Fruit fly (Drosophila melanogaster) whole organism, prepupa: ENCODE results near the gene CG31050.

ENCODE experiments used
- Blimp-1 ChIP-seq: fragments of 200-800 bp; sonication (Bioruptor generic); optimal IDR thresholded peaks from 3 replicates; lab custom pipeline; 2017; ENCODE audit warnings: missing biosample characterization, missing genetic modification characterization, mild to moderate bottlenecking, moderate library complexity, missing genetic modification reagents
- CG10631 ChIP-seq: fragments of 200-800 bp; sonication (Bioruptor generic); optimal IDR thresholded peaks from 2 replicates; lab custom pipeline; 2016; ENCODE audit warnings: missing biosample characterization, missing genetic modification characterization
- CG10669 ChIP-seq: fragments of 200-800 bp; sonication (Bioruptor generic); optimal IDR thresholded peaks from 3 replicates; lab custom pipeline; 2018; ENCODE audit warnings: missing biosample characterization, mild to moderate bottlenecking, missing genetic modification characterization, moderate library complexity
- CG11294 ChIP-seq: fragments of 200-800 bp; sonication (Bioruptor generic); IDR thresholded peaks from 2 replicates; pipeline ENCODE4 v1.3.6; 2022; ENCODE audit warnings: missing biosample characterization, missing genetic modification characterization
- CG11762 ChIP-seq: fragments of 200-800 bp; sonication (Bioruptor generic); optimal IDR thresholded peaks from 3 replicates; lab custom pipeline; 2016; ENCODE audit warnings: missing biosample characterization, missing genetic modification characterization; ENCODE audit not compliant: insufficient read depth
- CG11902 ChIP-seq: fragments of 200-800 bp; sonication (Bioruptor generic); optimal IDR thresholded peaks from 3 replicates; lab custom pipeline; 2016; ENCODE audit warnings: missing biosample characterization, missing genetic modification characterization
- CG15336 ChIP-seq: fragments of 200-800 bp; sonication (Bioruptor generic); IDR thresholded peaks from 2 replicates; pipeline ENCODE4 v1.3.6; 2022; ENCODE audit warnings: missing biosample characterization, missing genetic modification characterization
- CG1621 ChIP-seq: fragments of 200-800 bp; sonication (Bioruptor generic); optimal IDR thresholded peaks from 3 replicates; lab custom pipeline; 2018; ENCODE audit warnings: missing biosample characterization, mild to moderate bottlenecking, missing genetic modification characterization
- CG3032 ChIP-seq: fragments of 200-800 bp; optimal IDR thresholded peaks from 2 replicates; lab custom pipeline; 2019; ENCODE audit warnings: missing biosample characterization, mild to moderate bottlenecking, missing genetic modification characterization, moderate library complexity
- CG32006 ChIP-seq: fragments of 200-800 bp; sonication (Bioruptor generic); optimal IDR thresholded peaks from 3 replicates; lab custom pipeline; 2017; ENCODE audit warnings: missing biosample characterization, mild to moderate bottlenecking, missing genetic modification characterization
- CG34406 ChIP-seq: fragments of 200-800 bp; sonication (Bioruptor generic); optimal IDR thresholded peaks from 3 replicates; lab custom pipeline; 2016; ENCODE audit warnings: missing biosample characterization, missing genetic modification characterization
- CG3919 ChIP-seq: fragments of 200-800 bp; sonication (Bioruptor generic); optimal IDR thresholded peaks from 3 replicates; lab custom pipeline; 2016; ENCODE audit warnings: missing biosample characterization, missing genetic modification characterization
- CG4318 ChIP-seq: fragments of 200-800 bp; sonication (Bioruptor generic); optimal IDR thresholded peaks from 3 replicates; lab custom pipeline; 2017; ENCODE audit warnings: missing biosample characterization, mild to moderate bottlenecking, missing genetic modification characterization
- CG6163 ChIP-seq: fragments of 200-800 bp; sonication (Bioruptor generic); IDR thresholded peaks from 3 replicates; pipeline ENCODE4 v1.3.6; 2022; ENCODE audit warnings: missing biosample characterization, missing genetic modification characterization
- CG6276 ChIP-seq: fragments of 200-800 bp; sonication (Bioruptor generic); optimal IDR thresholded peaks from 2 replicates; lab custom pipeline; 2017; ENCODE audit warnings: missing biosample characterization, mild to moderate bottlenecking, missing genetic modification characterization
- CG6792 ChIP-seq: fragments of 200-800 bp; sonication (Bioruptor generic); optimal IDR thresholded peaks from 3 replicates; lab custom pipeline; 2016; ENCODE audit warnings: missing biosample characterization, missing genetic modification characterization
- CG6808 ChIP-seq: fragments of 200-800 bp; sonication (Bioruptor generic); optimal IDR thresholded peaks from 3 replicates; lab custom pipeline; 2017; ENCODE audit warnings: missing biosample characterization, missing genetic modification characterization, mild to moderate bottlenecking, moderate library complexity, missing genetic modification reagents
- CG6854 ChIP-seq: fragments of 200-800 bp; sonication (Bioruptor generic); optimal IDR thresholded peaks from 2 replicates; lab custom pipeline; 2017; ENCODE audit warnings: missing biosample characterization, mild to moderate bottlenecking, missing genetic modification characterization
- CG7368 ChIP-seq: fragments of 200-800 bp; sonication (Bioruptor generic); optimal IDR thresholded peaks from 3 replicates; lab custom pipeline; 2016; ENCODE audit warnings: missing biosample characterization, missing genetic modification characterization
- CG8119 ChIP-seq: fragments of 200-800 bp; sonication (Bioruptor generic); IDR thresholded peaks from 3 replicates; pipeline ENCODE4 v1.3.6; 2022; ENCODE audit warnings: missing biosample characterization, missing genetic modification characterization
- CG8319 ChIP-seq: fragments of 200-800 bp; sonication (Bioruptor generic); optimal IDR thresholded peaks from 3 replicates; lab custom pipeline; 2016; ENCODE audit warnings: missing biosample characterization, missing genetic modification characterization
- CG8632 ChIP-seq: fragments of 200-800 bp; sonication (Bioruptor generic); optimal IDR thresholded peaks from 3 replicates; lab custom pipeline; 2016; ENCODE audit warnings: missing biosample characterization, missing genetic modification characterization
- Eip75B ChIP-seq: fragments of 200-800 bp; sonication (Bioruptor generic); optimal IDR thresholded peaks from 3 replicates; lab custom pipeline; 2016; ENCODE audit warnings: missing biosample characterization, missing genetic modification characterization
- Eip78C ChIP-seq: fragments of 200-800 bp; sonication (Bioruptor generic); peaks from one replicate; lab custom pipeline; 2016; ENCODE audit warnings: missing biosample characterization, missing genetic modification characterization
- Eip93F ChIP-seq: fragments of 200-800 bp; sonication (Bioruptor generic); optimal IDR thresholded peaks from 2 replicates; lab custom pipeline; 2016; ENCODE audit warnings: missing biosample characterization, mild to moderate bottlenecking, missing genetic modification characterization
- Ets21C ChIP-seq: fragments of 200-800 bp; sonication (Bioruptor generic); optimal IDR thresholded peaks from 3 replicates; lab custom pipeline; 2016; ENCODE audit warnings: missing biosample characterization, missing genetic modification characterization
- Hr38 ChIP-seq: sonication (Bioruptor generic); optimal IDR thresholded peaks from 2 replicates; lab custom pipeline; 2016; ENCODE audit warnings: missing biosample characterization, missing genetic modification characterization
- Hr39 ChIP-seq: fragments of 200-800 bp; sonication (Bioruptor generic); optimal IDR thresholded peaks from 2 replicates; lab custom pipeline; 2016; ENCODE audit warnings: missing biosample characterization, missing genetic modification characterization
- Lpt ChIP-seq: fragments of 200-800 bp; sonication (Bioruptor generic); optimal IDR thresholded peaks from 3 replicates; lab custom pipeline; 2016; ENCODE audit warnings: missing biosample characterization, missing genetic modification characterization
- Met ChIP-seq: fragments of 200-800 bp; sonication (Bioruptor generic); optimal IDR thresholded peaks from 3 replicates; lab custom pipeline; 2016; ENCODE audit warnings: missing biosample characterization, missing genetic modification characterization
- OdsH ChIP-seq: fragments of 200-800 bp; sonication (Bioruptor generic); optimal IDR thresholded peaks from 3 replicates; lab custom pipeline; 2016; ENCODE audit warnings: missing biosample characterization, missing genetic modification characterization
- Sox102F ChIP-seq: fragments of 200-800 bp; sonication (Bioruptor generic); optimal IDR thresholded peaks from 2 replicates; lab custom pipeline; 2016; ENCODE audit warnings: missing biosample characterization, mild to moderate bottlenecking, missing genetic modification characterization
- Sox14 ChIP-seq: fragments of 200-800 bp; sonication (Bioruptor generic); optimal IDR thresholded peaks from 3 replicates; lab custom pipeline; 2016; ENCODE audit warnings: missing biosample characterization, missing genetic modification characterization
- Sox15 ChIP-seq: fragments of 200-800 bp; sonication (Bioruptor generic); optimal IDR thresholded peaks from 3 replicates; lab custom pipeline; 2016; ENCODE audit warnings: missing biosample characterization, missing genetic modification characterization
- achi ChIP-seq: fragments of 200-800 bp; sonication (Bioruptor generic); optimal IDR thresholded peaks from 3 replicates; lab custom pipeline; 2016; ENCODE audit warnings: missing biosample characterization, missing genetic modification characterization
- acj6 ChIP-seq: fragments of 200-800 bp; sonication (Bioruptor generic); optimal IDR thresholded peaks from 3 replicates; lab custom pipeline; 2016; ENCODE audit warnings: missing biosample characterization, missing genetic modification characterization
- cyc ChIP-seq: fragments of 200-800 bp; sonication (Bioruptor generic); optimal IDR thresholded peaks from 3 replicates; lab custom pipeline; 2016; ENCODE audit warnings: missing biosample characterization, missing genetic modification characterization
- dac ChIP-seq: fragments of 200-800 bp; sonication (Bioruptor generic); optimal IDR thresholded peaks from 2 replicates; lab custom pipeline; 2017; ENCODE audit warnings: missing biosample characterization, mild to moderate bottlenecking, missing genetic modification characterization
- dsx ChIP-seq: fragments of 200-800 bp; optimal IDR thresholded peaks from 3 replicates; lab custom pipeline; 2019; ENCODE audit warnings: missing biosample characterization, mild to moderate bottlenecking, missing genetic modification characterization, moderate library complexity; ENCODE audit not compliant: poor library complexity, severe bottlenecking
- fd59A ChIP-seq: fragments of 200-800 bp; sonication (Bioruptor generic); optimal IDR thresholded peaks from 2 replicates; lab custom pipeline; 2017; ENCODE audit warnings: missing biosample characterization, mild to moderate bottlenecking, missing genetic modification characterization, missing genetic modification reagents
- fd85E ChIP-seq: fragments of 200-800 bp; sonication (Bioruptor generic); optimal IDR thresholded peaks from 3 replicates; lab custom pipeline; 2016; ENCODE audit warnings: missing biosample characterization, missing genetic modification characterization
- fkh ChIP-seq: fragments of 200-800 bp; sonication (Bioruptor generic); optimal IDR thresholded peaks from 3 replicates; lab custom pipeline; 2017; ENCODE audit warnings: missing biosample characterization, mild to moderate bottlenecking, missing genetic modification characterization, moderate library complexity
- net ChIP-seq: fragments of 200-800 bp; sonication (Bioruptor generic); optimal IDR thresholded peaks from 3 replicates; lab custom pipeline; 2016; ENCODE audit warnings: missing biosample characterization, missing genetic modification characterization
- pdm3 ChIP-seq: fragments of 200-800 bp; sonication (Bioruptor generic); optimal IDR thresholded peaks from 3 replicates; lab custom pipeline; 2016; ENCODE audit warnings: missing biosample characterization, missing genetic modification characterization
- ss ChIP-seq, 2 experiments: fragments of 200-800 bp; sonication (Bioruptor generic); optimal IDR thresholded peaks; 2 replicates in 1 of 2; 3 replicates in 1 of 2; lab custom pipeline; 2017 to 2018; ENCODE audit warnings: mild to moderate bottlenecking in 2 of 2, missing biosample characterization in 2 of 2, missing genetic modification characterization in 2 of 2, moderate library complexity in 1 of 2
- svp ChIP-seq: fragments of 200-800 bp; sonication (Bioruptor generic); peaks from one replicate; lab custom pipeline; 2016; ENCODE audit warnings: missing biosample characterization, missing genetic modification characterization
- topi ChIP-seq: fragments of 200-800 bp; sonication (Bioruptor generic); optimal IDR thresholded peaks from 3 replicates; lab custom pipeline; 2016; ENCODE audit warnings: missing biosample characterization, missing genetic modification characterization
- vri ChIP-seq: fragments of 200-800 bp; sonication (Bioruptor generic); optimal IDR thresholded peaks from 3 replicates; lab custom pipeline; 2016; ENCODE audit warnings: missing biosample characterization, mild to moderate bottlenecking, missing genetic modification characterization

The CG31050 gene

dm6 chr3R:28674788-28675187, 24.5 kb upstream of the CG31050 start, which contains the start of gene snu:
TSS of gene snu (plus strand) at chr3R:28675041.
- TF ChIP-seq fd85E (GFP tag; lab: Kevin White, UChicago) (no peak), CG6808 (no peak), Hr39 (no peak), net (GFP tag; lab: Kevin White, UChicago) (no peak), Blimp-1 (peak; percentile 53), CG4318 (GFP tag; lab: Kevin White, UChicago) (no peak), CG6163 (GFP tag; lab: Robert Waterston, UW) (0 out of 3 replicates have a peak, but pooled peaks have one; percentile 28), dac (no peak), Hr38 (no peak), Lpt (no peak), svp (GFP tag; lab: Kevin White, UChicago) (no peak), fkh (no peak), CG11762 (no peak), CG3032 (tag; lab: Kevin White, UChicago) (no peak), OdsH (GFP tag; lab: Kevin White, UChicago) (no peak), CG15336 (GFP tag; lab: Robert Waterston, UW) (no peak), dsx (peak; percentile 33), CG11902 (GFP tag; lab: Kevin White, UChicago) (no peak), CG3919 (GFP tag; lab: Kevin White, UChicago) (no peak), Eip75B (GFP tag; lab: Kevin White, UChicago) (no peak), achi (GFP tag; lab: Kevin White, UChicago) (no peak), CG11294 (no peak), pdm3 (GFP tag; lab: Kevin White, UChicago) (no peak), Eip78C (GFP tag; lab: Kevin White, UChicago) (peak; percentile 33), acj6 (GFP tag; lab: Kevin White, UChicago) (no peak), CG1621 (tag; lab: Kevin White, UChicago) (peak; percentile 6), ss (GFP tag; optimal IDR thresholded peaks at IDR 0.05; lab: Kevin White, UChicago) (peak in 1 of 2 experiments; percentile 30), CG6854 (GFP tag; lab: Kevin White, UChicago) (peak; percentile 41), CG8119 (GFP tag; lab: Robert Waterston, UW) (no peak)
- TF ChIP-seq, all 60 proteins: peak for 7

DNA sequence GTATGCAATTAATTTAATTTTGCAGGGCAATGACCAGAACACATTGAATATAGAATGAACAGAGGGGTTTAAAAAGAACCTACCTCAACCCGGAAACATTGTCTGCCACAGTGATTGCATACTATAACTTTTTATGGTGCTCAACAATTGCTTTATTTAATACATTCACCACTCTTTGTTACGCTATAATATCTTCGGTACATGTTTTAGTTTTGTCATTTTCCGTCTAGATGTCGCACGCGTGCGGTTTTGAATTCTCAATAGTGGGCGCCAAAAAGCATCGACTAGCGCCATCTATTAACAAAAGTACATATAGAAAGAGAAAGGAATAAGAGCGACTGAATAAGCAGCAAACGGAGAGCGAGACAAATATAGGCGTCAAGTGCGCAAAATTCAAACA, 21.9 kb upstream of the CG31050 start:
- TF ChIP-seq pdm3 (GFP tag; lab: Kevin White, UChicago), result peak; percentile 82
- TF ChIP-seq CG7368, result peak; percentile 40
- TF ChIP-seq CG8119 (GFP tag; lab: Robert Waterston, UW), result peak; percentile 19; the same call in 1 of the 3 replicates
- TF ChIP-seq CG32006 (GFP tag; lab: Kevin White, UChicago), result peak; percentile 40
- TF ChIP-seq CG8319 (GFP tag; lab: Kevin White, UChicago), result peak; percentile 26
- peak; percentile 31 for TF ChIP-seq CG4318 (GFP tag; lab: Kevin White, UChicago)
- no peak for TF ChIP-seq CG6276 (GFP tag; lab: Kevin White, UChicago)
- no peak for TF ChIP-seq CG15336 (GFP tag; lab: Robert Waterston, UW)
- peak; percentile 40 for TF ChIP-seq Ets21C
- TF ChIP-seq CG6792, result peak; percentile 57
- TF ChIP-seq ss (GFP tag; optimal IDR thresholded peaks at IDR 0.05; lab: Kevin White, UChicago), result peak in 1 of 2 experiments; percentile 5
- TF ChIP-seq topi (GFP tag; lab: Kevin White, UChicago), result peak; percentile 47
- no peak for TF ChIP-seq CG34406 (GFP tag; lab: Kevin White, UChicago)
- peak; percentile 39 for TF ChIP-seq CG6808
- TF ChIP-seq vri (GFP tag; lab: Kevin White, UChicago), result peak; percentile 50
- no peak for TF ChIP-seq CG8632 (GFP tag; lab: Kevin White, UChicago)
- peak; percentile 66 for TF ChIP-seq OdsH (GFP tag; lab: Kevin White, UChicago)
- TF ChIP-seq CG10631, result peak; percentile 18
- peak; percentile 44 for TF ChIP-seq CG11762
- no peak for TF ChIP-seq Eip93F (GFP tag; lab: Kevin White, UChicago)
- TF ChIP-seq Sox102F, result peak; percentile 48
- TF ChIP-seq net (GFP tag; lab: Kevin White, UChicago), result peak; percentile 67
- no peak for TF ChIP-seq fd59A
- peak; percentile 64 for TF ChIP-seq CG10669 (GFP tag; lab: Kevin White, UChicago)
- peak; percentile 51 for TF ChIP-seq CG1621 (tag; lab: Kevin White, UChicago)
- peak; percentile 64 for TF ChIP-seq Met (GFP tag; lab: Kevin White, UChicago)
- TF ChIP-seq dac, result peak; percentile 72
- peak; percentile 54; the same call in 2 of the 3 replicates for TF ChIP-seq CG6163 (GFP tag; lab: Robert Waterston, UW)
- TF ChIP-seq Eip78C (GFP tag; lab: Kevin White, UChicago), result peak; percentile 89
- peak; percentile 85 for TF ChIP-seq Sox14 (GFP tag; lab: Kevin White, UChicago)
- TF ChIP-seq dsx, result peak; percentile 65
- peak; percentile 26 for TF ChIP-seq achi (GFP tag; lab: Kevin White, UChicago)
- peak; percentile 55 for TF ChIP-seq Sox15 (GFP tag; lab: Kevin White, UChicago)
- no peak for TF ChIP-seq fkh
- peak; percentile 87 for TF ChIP-seq cyc
- TF ChIP-seq svp (GFP tag; lab: Kevin White, UChicago), result peak; percentile 72
- peak; percentile 49 for TF ChIP-seq Eip75B (GFP tag; lab: Kevin White, UChicago)
